Fruit fly (Drosophila melanogaster): Measurements from ENCODE around the gene TM9SF2.

TM9SF2 gene

DNA sequence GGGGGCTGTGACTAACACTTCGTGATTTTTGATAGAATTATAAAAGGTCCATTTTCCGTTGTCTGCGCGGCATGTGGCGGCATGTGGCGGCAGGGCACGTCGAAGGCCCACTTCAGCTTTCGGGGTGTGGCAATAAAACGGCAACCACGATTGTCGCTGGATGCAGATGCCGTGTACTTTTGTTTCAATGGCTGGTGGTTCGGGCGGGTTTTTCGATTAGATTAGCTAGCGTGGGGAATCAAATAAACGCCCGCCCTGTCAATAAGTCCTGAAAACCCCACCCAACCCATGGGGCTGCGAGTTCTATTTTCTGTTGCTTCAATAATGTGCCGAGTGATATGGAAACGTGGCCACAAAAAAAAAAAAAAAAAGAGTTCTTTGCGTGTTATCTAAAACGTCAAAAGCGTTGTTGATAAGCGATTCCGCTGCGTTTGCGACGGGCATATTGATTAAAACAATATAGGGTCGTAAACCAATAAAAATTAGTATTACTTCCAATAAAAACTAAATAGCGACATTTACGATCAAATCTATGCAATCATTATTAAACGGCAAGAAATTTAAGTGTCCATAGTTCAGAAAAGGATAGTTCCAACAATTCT, 39.4 kb upstream of the TM9SF2 start (continued):
- TF ChIP-seq CG3407 (GFP tag; optimal IDR thresholded peaks at IDR 0.05), result no peak
- no peak for TF ChIP-seq CG1647 (GFP tag; optimal IDR thresholded peaks at IDR 0.05)
- TF ChIP-seq Xrp1 (GFP tag; IDR thresholded peaks at IDR 0.05), result no peak
- no peak for TF ChIP-seq Mad (GFP tag; optimal IDR thresholded peaks at IDR 0.05)
- TF ChIP-seq CG2129 (GFP tag; IDR thresholded peaks at IDR 0.05; ENCODE audit: partially characterized antibody), result no peak
- TF ChIP-seq CG12942 (GFP tag; optimal IDR thresholded peaks at IDR 0.05), result no peak
- no peak for TF ChIP-seq psq (GFP tag; optimal IDR thresholded peaks at IDR 0.05)
- no peak for TF ChIP-seq Gsc (GFP tag; IDR thresholded peaks at IDR 0.05)
- TF ChIP-seq CG31365 (tag; optimal IDR thresholded peaks at IDR 0.05), result no peak
- no peak for TF ChIP-seq Poxn (GFP tag; IDR thresholded peaks at IDR 0.05)
- TF ChIP-seq Scr (GFP tag; IDR thresholded peaks at IDR 0.05; ENCODE audit: partially characterized antibody), result no peak
- no peak for TF ChIP-seq Nf-YB (GFP tag; optimal IDR thresholded peaks at IDR 0.05)
- no peak for TF ChIP-seq vvl (GFP tag; IDR thresholded peaks at IDR 0.05)
- TF ChIP-seq HHEX (GFP tag; optimal IDR thresholded peaks at IDR 0.05), result no peak
- TF ChIP-seq CG13894 (tag; optimal IDR thresholded peaks at IDR 0.05), result peak; percentile 43
- TF ChIP-seq CG7963 (GFP tag; IDR thresholded peaks at IDR 0.05; ENCODE audit: partially characterized antibody), result no peak
- TF ChIP-seq p53 (GFP tag; optimal IDR thresholded peaks at IDR 0.05), result no peak
- no peak for TF ChIP-seq E2f2 (GFP tag; IDR thresholded peaks at IDR 0.05)
- TF ChIP-seq CG12391 (tag; optimal IDR thresholded peaks at IDR 0.05), result no peak
- no peak for TF ChIP-seq hkb (optimal IDR thresholded peaks at IDR 0.05)
- no peak for TF ChIP-seq hkb (GFP tag; IDR thresholded peaks at IDR 0.05)
- TF ChIP-seq CG13424 (tag; optimal IDR thresholded peaks at IDR 0.05), result no peak
- TF ChIP-seq Sox100B (GFP tag; optimal IDR thresholded peaks at IDR 0.05), result peak; percentile 4
- no peak for TF ChIP-seq CG1602 (GFP tag; optimal IDR thresholded peaks at IDR 0.05)
- no peak for TF ChIP-seq CG10979 (tag; optimal IDR thresholded peaks at IDR 0.05)
- TF ChIP-seq CG15601 (tag; optimal IDR thresholded peaks at IDR 0.05), result peak; percentile 10
- TF ChIP-seq CG17568 (GFP tag; optimal IDR thresholded peaks at IDR 0.05), result peak; percentile 3
- TF ChIP-seq CG8388 (GFP tag; optimal IDR thresholded peaks at IDR 0.05), result no peak
- TF ChIP-seq CG6654 (GFP tag; optimal IDR thresholded peaks at IDR 0.05), result no peak
- no peak for TF ChIP-seq kay (GFP tag; optimal IDR thresholded peaks at IDR 0.05)
- no peak for TF ChIP-seq kni (GFP tag; optimal IDR thresholded peaks at IDR 0.05)
- TF ChIP-seq CG14441 (GFP tag; IDR thresholded peaks at IDR 0.05), result no peak
- no peak for TF ChIP-seq gcm2 (GFP tag; optimal IDR thresholded peaks at IDR 0.05)
- no peak for TF ChIP-seq Lpt (GFP tag; optimal IDR thresholded peaks at IDR 0.05)
- no peak for TF ChIP-seq CG15011 (GFP tag; optimal IDR thresholded peaks at IDR 0.05)
- no peak for TF ChIP-seq stc (GFP tag; IDR thresholded peaks at IDR 0.05)
- TF ChIP-seq sna (GFP tag; IDR thresholded peaks at IDR 0.05; ENCODE audit: partially characterized antibody), result no peak
- TF ChIP-seq CkIIα-i1 (GFP tag; IDR thresholded peaks at IDR 0.05), result no peak
- no peak for TF ChIP-seq Optix (GFP tag; IDR thresholded peaks at IDR 0.05)
- no peak for TF ChIP-seq Ada2b (GFP tag; IDR thresholded peaks at IDR 0.05)
- TF ChIP-seq Hr78 (GFP tag; optimal IDR thresholded peaks at IDR 0.05), result no peak
- no peak for TF ChIP-seq CG10959 (GFP tag; IDR thresholded peaks at IDR 0.05)
- no peak for TF ChIP-seq CG11247 (GFP tag; IDR thresholded peaks at IDR 0.05)
- TF ChIP-seq CG1792 (GFP tag; optimal IDR thresholded peaks at IDR 0.05), result no peak
- TF ChIP-seq CG34376 (GFP tag; optimal IDR thresholded peaks at IDR 0.05), result peak; percentile 63
- TF ChIP-seq prd (optimal IDR thresholded peaks at IDR 0.05), result no peak
- TF ChIP-seq prd (GFP tag; IDR thresholded peaks at IDR 0.05), result no peak
- no peak for TF ChIP-seq CG1529 (GFP tag; optimal IDR thresholded peaks at IDR 0.05)
- no peak for TF ChIP-seq ERR (GFP tag; optimal IDR thresholded peaks at IDR 0.05)
- TF ChIP-seq mam (GFP tag; optimal IDR thresholded peaks at IDR 0.05), result no peak
- no peak for TF ChIP-seq sim (GFP tag; IDR thresholded peaks at IDR 0.05)
- no peak for TF ChIP-seq CG17829 (tag; optimal IDR thresholded peaks at IDR 0.05)
